Fruit fly (Drosophila melanogaster) whole organism, embryonic: Measurements from ENCODE around the gene SrpRalpha.

Experiments
- ATbp ChIP-seq: fragments of 200-800 bp; sonication (Bioruptor generic); optimal IDR thresholded peaks from 2 replicates; lab custom pipeline; 2017; ENCODE audit warnings: missing biosample characterization, mild to moderate bottlenecking, missing genetic modification characterization, missing genetic modification reagents
- Bdp1 ChIP-seq: fragments of 200-800 bp; sonication (Bioruptor generic); optimal IDR thresholded peaks from 3 replicates; lab custom pipeline; 2016; ENCODE audit warnings: missing biosample characterization, missing genetic modification characterization
- CG10267 ChIP-seq: fragments of 200-800 bp; sonication (Bioruptor generic); optimal IDR thresholded peaks from 2 replicates; lab custom pipeline; 2018; ENCODE audit warnings: missing biosample characterization, mild to moderate bottlenecking, missing genetic modification characterization, moderate library complexity
- CG10321 ChIP-seq: fragments of 200-800 bp; sonication (Bioruptor generic); IDR thresholded peaks from 2 replicates; pipeline ENCODE4 v1.3.6; 2022; ENCODE audit warnings: missing biosample characterization, missing genetic modification characterization
- CG11093 ChIP-seq: fragments of 200-800 bp; sonication (Bioruptor generic); IDR thresholded peaks from 3 replicates; pipeline ENCODE4 v1.3.6; 2022; ENCODE audit warnings: missing biosample characterization, missing genetic modification characterization
- CG12219 ChIP-seq: fragments of 200-800 bp; sonication (Bioruptor generic); optimal IDR thresholded peaks from 3 replicates; lab custom pipeline; 2018; ENCODE audit warnings: missing biosample characterization, mild to moderate bottlenecking, missing genetic modification characterization
- CG1233 ChIP-seq: fragments of 200-800 bp; sonication (Bioruptor generic); optimal IDR thresholded peaks from 4 replicates; lab custom pipeline; 2018; ENCODE audit warnings: missing biosample characterization, mild to moderate bottlenecking, missing genetic modification characterization
- CG13424 ChIP-seq: fragments of 200-800 bp; sonication (Bioruptor generic); optimal IDR thresholded peaks from 2 replicates; lab custom pipeline; 2019; ENCODE audit warnings: missing biosample characterization, mild to moderate bottlenecking, missing genetic modification characterization, moderate library complexity
- CG15514 ChIP-seq: fragments of 200-800 bp; sonication (Bioruptor generic); optimal IDR thresholded peaks from 3 replicates; lab custom pipeline; 2017; ENCODE audit warnings: missing biosample characterization, missing genetic modification characterization, mild to moderate bottlenecking, moderate library complexity, missing genetic modification reagents
- CG18011 ChIP-seq: fragments of 200-800 bp; sonication (Bioruptor generic); optimal IDR thresholded peaks from 2 replicates; lab custom pipeline; 2017; ENCODE audit warnings: missing biosample characterization, missing genetic modification characterization, mild to moderate bottlenecking, moderate library complexity, missing genotype
- CG18619 ChIP-seq: fragments of 200-800 bp; sonication (Bioruptor generic); optimal IDR thresholded peaks from 3 replicates; lab custom pipeline; 2017; ENCODE audit warnings: missing biosample characterization, mild to moderate bottlenecking, missing genetic modification characterization
- CG31224 ChIP-seq: fragments of 200-800 bp; sonication (Bioruptor generic); IDR thresholded peaks from 2 replicates; pipeline ENCODE4 v1.3.6; 2022; ENCODE audit warnings: missing biosample characterization, missing genetic modification characterization
- CG31365 ChIP-seq: fragments of 200-800 bp; sonication (Bioruptor generic); optimal IDR thresholded peaks from 2 replicates; lab custom pipeline; 2018; ENCODE audit warnings: missing biosample characterization, mild to moderate bottlenecking, missing genetic modification characterization
- CG32532 ChIP-seq: fragments of 200-800 bp; sonication (Bioruptor generic); IDR thresholded peaks from 2 replicates; pipeline ENCODE4 v1.3.6; 2022; ENCODE audit warnings: missing biosample characterization, missing genetic modification characterization
- CG33557 ChIP-seq: fragments of 200-800 bp; sonication (Bioruptor generic); optimal IDR thresholded peaks from 2 replicates; lab custom pipeline; 2019; ENCODE audit warnings: missing biosample characterization, mild to moderate bottlenecking, missing genetic modification characterization, moderate library complexity
- CG34422 ChIP-seq: fragments of 200-800 bp; sonication (Bioruptor generic); IDR thresholded peaks from 3 replicates; pipeline ENCODE4 v1.3.6; 2022; ENCODE audit warnings: missing biosample characterization, missing genetic modification characterization
- CG4707 ChIP-seq: fragments of 200-800 bp; sonication (Bioruptor generic); optimal IDR thresholded peaks from 2 replicates; lab custom pipeline; 2018; ENCODE audit warnings: missing biosample characterization, mild to moderate bottlenecking, missing genetic modification characterization, moderate library complexity
- CG4820 ChIP-seq: fragments of 200-800 bp; sonication (Bioruptor generic); optimal IDR thresholded peaks from 3 replicates; lab custom pipeline; 2016; ENCODE audit warnings: missing biosample characterization, missing genetic modification characterization
- CG5953 ChIP-seq: fragments of 200-800 bp; sonication (Bioruptor generic); IDR thresholded peaks from 2 replicates; pipeline ENCODE4 v1.3.6; 2022; ENCODE audit warnings: missing biosample characterization, missing genetic modification characterization
- CG6683 ChIP-seq: fragments of 200-800 bp; sonication (Bioruptor generic); optimal IDR thresholded peaks from 2 replicates; lab custom pipeline; 2017; ENCODE audit warnings: missing biosample characterization, mild to moderate bottlenecking, missing genetic modification characterization, missing genetic modification reagents
- CG6791 ChIP-seq: fragments of 200-800 bp; sonication (Bioruptor generic); IDR thresholded peaks from 3 replicates; pipeline ENCODE4 v1.3.6; 2022; ENCODE audit warnings: missing biosample characterization, missing genetic modification characterization; ENCODE audit not compliant: partially characterized antibody
- CG8924 ChIP-seq: fragments of 200-800 bp; optimal IDR thresholded peaks from 3 replicates; lab custom pipeline; 2019; ENCODE audit warnings: missing biosample characterization, mild to moderate bottlenecking, missing genetic modification characterization, moderate library complexity
- CG9932 ChIP-seq: fragments of 200-800 bp; sonication (Bioruptor generic); IDR thresholded peaks from 2 replicates; pipeline ENCODE4 v1.3.6; 2022; ENCODE audit warnings: missing biosample characterization, missing genetic modification characterization
- Chrac-16 ChIP-seq: fragments of 200-800 bp; sonication (Bioruptor generic); optimal IDR thresholded peaks from 3 replicates; lab custom pipeline; 2016; ENCODE audit warnings: missing biosample characterization, missing genetic modification characterization
- D ChIP-seq, 2 experiments: fragments of 200-800 bp in 1 of 2; fragments of >200 bp in 1 of 2; sonication (Bioruptor generic) in 1 of 2; optimal IDR thresholded peaks; 2 replicates in 1 of 2; 3 replicates in 1 of 2; lab custom pipeline; 2017; ENCODE audit warnings: mild to moderate bottlenecking in 1 of 2, missing biosample characterization in 1 of 2, missing genetic modification characterization in 1 of 2, missing genetic modification reagents in 1 of 2
- Doc3 ChIP-seq: fragments of 200-800 bp; sonication (Bioruptor generic); IDR thresholded peaks from 3 replicates; pipeline ENCODE4 v1.3.6; 2022; ENCODE audit warnings: missing biosample characterization, missing genetic modification characterization; ENCODE audit not compliant: partially characterized antibody
- Hr78 ChIP-seq, 2 experiments: fragments of 200-800 bp in 1 of 2; fragments of >200 bp in 1 of 2; sonication (Bioruptor generic) in 1 of 2; optimal IDR thresholded peaks; 2 replicates each; lab custom pipeline; 2017 to 2019; ENCODE audit warnings: missing biosample characterization in 2 of 2, missing genetic modification characterization in 2 of 2, mild to moderate bottlenecking in 1 of 2, moderate library complexity in 1 of 2
- Lhr ChIP-seq: fragments of 200-800 bp; sonication (Bioruptor generic); optimal IDR thresholded peaks from 3 replicates; lab custom pipeline; 2017; ENCODE audit warnings: mild to moderate bottlenecking, missing biosample characterization, missing genetic modification reagents, missing genetic modification characterization
- Lpt ChIP-seq: fragments of >200 bp; optimal IDR thresholded peaks from 2 replicates; lab custom pipeline; 2018; ENCODE audit warnings: missing biosample characterization, missing genetic modification characterization
- MBD-R2 ChIP-seq: fragments of 200-800 bp; sonication (Bioruptor generic); IDR thresholded peaks from 2 replicates; pipeline ENCODE4 v1.3.6; 2022; ENCODE audit warnings: missing biosample characterization, missing genetic modification characterization
- Sin3A ChIP-seq: fragments of >200 bp; optimal IDR thresholded peaks from 2 replicates; lab custom pipeline; 2018
- ab ChIP-seq: fragments of 200-800 bp; sonication (Bioruptor generic); optimal IDR thresholded peaks from 2 replicates; lab custom pipeline; 2016; ENCODE audit warnings: missing biosample characterization, missing genetic modification characterization
- dmrt99B ChIP-seq: fragments of 200-800 bp; sonication (Bioruptor generic); optimal IDR thresholded peaks from 2 replicates; lab custom pipeline; 2018; ENCODE audit warnings: missing biosample characterization, mild to moderate bottlenecking, missing genetic modification characterization, moderate library complexity
- dysf ChIP-seq: fragments of 200-800 bp; sonication (Bioruptor generic); IDR thresholded peaks from 3 replicates; pipeline ENCODE4 v1.3.6; 2022; ENCODE audit warnings: missing biosample characterization, missing genetic modification characterization
- emc ChIP-seq: fragments of 200-800 bp; sonication (Bioruptor generic); optimal IDR thresholded peaks from 2 replicates; lab custom pipeline; 2016; ENCODE audit warnings: missing biosample characterization, missing genetic modification characterization
- eyg ChIP-seq: fragments of 200-800 bp; sonication (Bioruptor generic); optimal IDR thresholded peaks from 3 replicates; lab custom pipeline; 2016; ENCODE audit warnings: missing biosample characterization, missing genetic modification characterization
- gro ChIP-seq: fragments of 200-800 bp; sonication (Bioruptor generic); optimal IDR thresholded peaks from 2 replicates; lab custom pipeline; 2016; ENCODE audit warnings: missing biosample characterization, missing genetic modification characterization
- gt ChIP-seq: fragments of 200-800 bp; sonication (Bioruptor generic); IDR thresholded peaks from 2 replicates; pipeline ENCODE4 v1.3.6; 2022; ENCODE audit warnings: missing biosample characterization, missing genetic modification characterization
- her ChIP-seq: fragments of 200-800 bp; sonication (Bioruptor generic); optimal IDR thresholded peaks from 2 replicates; lab custom pipeline; 2016; ENCODE audit warnings: missing biosample characterization, missing genetic modification characterization
- hth ChIP-seq: fragments of >200 bp; optimal IDR thresholded peaks from 2 replicates; lab custom pipeline; 2017; ENCODE audit warnings: inconsistent platforms
- knrl ChIP-seq: fragments of 200-800 bp; sonication (Bioruptor generic); IDR thresholded peaks from 3 replicates; pipeline ENCODE4 v1.3.6; 2022; ENCODE audit warnings: missing biosample characterization, missing genetic modification characterization; ENCODE audit not compliant: partially characterized antibody
- peb ChIP-seq: fragments of 200-800 bp; sonication (Bioruptor generic); IDR thresholded peaks from 2 replicates; pipeline ENCODE4 v1.3.6; 2022; ENCODE audit warnings: missing biosample characterization, missing genetic modification characterization
- pros ChIP-seq: fragments of 200-800 bp; sonication (Bioruptor generic); optimal IDR thresholded peaks from 3 replicates; lab custom pipeline; 2019; ENCODE audit warnings: missing biosample characterization, mild to moderate bottlenecking, missing genetic modification characterization, moderate library complexity
- rib ChIP-seq: fragments of 200-800 bp; sonication (Bioruptor generic); IDR thresholded peaks from 2 replicates; pipeline ENCODE4 v1.3.6; 2022; ENCODE audit warnings: missing biosample characterization, missing genetic modification characterization
- row ChIP-seq: fragments of 200-800 bp; sonication (Bioruptor generic); IDR thresholded peaks from 3 replicates; pipeline ENCODE4 v1.3.6; 2022; ENCODE audit warnings: missing biosample characterization, missing genetic modification characterization
- sisA ChIP-seq: fragments of 200-800 bp; sonication (Bioruptor generic); IDR thresholded peaks from 2 replicates; pipeline ENCODE4 v1.3.6; 2022; ENCODE audit warnings: missing biosample characterization, missing genetic modification characterization
- ssp ChIP-seq: fragments of 200-800 bp; sonication (Bioruptor generic); IDR thresholded peaks from 2 replicates; pipeline ENCODE4 v1.3.6; 2022; ENCODE audit warnings: missing biosample characterization, missing genetic modification characterization
- stwl ChIP-seq: fragments of 200-800 bp; sonication (Bioruptor generic); optimal IDR thresholded peaks from 3 replicates; lab custom pipeline; 2018; ENCODE audit warnings: missing biosample characterization, mild to moderate bottlenecking, missing genetic modification characterization, moderate library complexity
- vfl ChIP-seq: fragments of 200-800 bp; sonication (Bioruptor generic); optimal IDR thresholded peaks from 2 replicates; lab custom pipeline; 2016; ENCODE audit warnings: missing biosample characterization, missing genetic modification characterization
- zen2 ChIP-seq: fragments of 200-800 bp; sonication (Bioruptor generic); IDR thresholded peaks from 3 replicates; pipeline ENCODE4 v1.3.6; 2022; ENCODE audit warnings: missing biosample characterization, missing genetic modification characterization; ENCODE audit not compliant: partially characterized antibody

The SrpRalpha gene

DNA sequence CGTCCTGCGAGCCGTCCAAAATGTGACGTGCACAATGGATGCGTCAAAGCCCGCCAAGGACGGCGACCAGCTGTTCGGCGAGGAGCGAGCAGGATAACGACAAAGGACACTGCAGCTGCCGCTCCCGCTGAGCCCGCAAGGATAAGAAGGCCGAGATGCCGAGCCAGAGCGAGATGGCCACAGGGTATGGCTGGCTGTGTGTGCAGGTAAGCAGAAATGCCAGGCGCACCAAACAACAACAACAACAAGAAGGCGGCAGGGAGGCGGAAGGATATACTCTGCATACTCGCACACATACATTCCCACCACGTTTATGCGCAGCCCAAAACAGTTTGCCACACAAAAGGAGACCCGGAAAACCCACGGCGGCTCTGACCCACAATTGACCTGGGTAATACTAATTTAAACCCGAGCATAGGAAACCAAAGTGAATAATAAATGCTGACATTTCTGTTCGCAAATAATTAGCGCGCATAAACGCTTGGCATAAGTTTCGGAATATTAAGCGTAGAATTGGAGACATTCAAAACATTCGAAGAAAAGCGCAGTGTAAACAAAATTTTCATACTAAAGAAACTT is 17.8 kb upstream of the SrpRalpha start (continued):
- TF ChIP-seq MBD-R2 (no peak), gro (GFP tag; lab: Kevin White, UChicago) (peak; percentile 4), her (no peak), Sin3A (lab: Kevin White, UChicago) (no peak), CG6683 (GFP tag; lab: Kevin White, UChicago) (no peak), D (optimal IDR thresholded peaks at IDR 0.05; lab: Kevin White, UChicago) (no peak), D (GFP tag; optimal IDR thresholded peaks at IDR 0.05; lab: Kevin White, UChicago) (no peak), Doc3 (GFP tag; lab: Robert Waterston, UW) (no peak), hth (no peak), CG18619 (GFP tag; lab: Kevin White, UChicago) (no peak), Lpt (GFP tag; lab: Kevin White, UChicago) (no peak), sisA (GFP tag; lab: Robert Waterston, UW) (0 out of 2 replicates have a peak, but pooled peaks have one; percentile 32), pros (GFP tag; lab: Kevin White, UChicago) (peak; percentile 71), CG34422 (GFP tag; lab: Robert Waterston, UW) (no peak), CG10321 (peak; percentile 56; the same call in 1 of the 2 replicates), CG10267 (tag; lab: Kevin White, UChicago) (peak; percentile 22), eyg (GFP tag; lab: Kevin White, UChicago) (no peak), CG32532 (GFP tag; lab: Robert Waterston, UW) (no peak), row (GFP tag; lab: Robert Waterston, UW) (peak; percentile 64), CG12219 (GFP tag; lab: Kevin White, UChicago) (no peak), Lhr (GFP tag; lab: Kevin White, UChicago) (no peak), vfl (GFP tag; lab: Kevin White, UChicago) (no peak), Bdp1 (no peak), CG9932 (0 out of 2 replicates have a peak, but pooled peaks have one; percentile 20), knrl (GFP tag; lab: Robert Waterston, UW) (no peak), CG13424 (tag; lab: Kevin White, UChicago) (peak; percentile 36), CG4820 (peak; percentile 96), CG4707 (no peak), zen2 (GFP tag; lab: Robert Waterston, UW) (no peak), CG31365 (tag; lab: Kevin White, UChicago) (no peak), dysf (GFP tag; lab: Robert Waterston, UW) (peak; percentile 47; the same call in 1 of the 3 replicates), CG5953 (GFP tag; lab: Robert Waterston, UW) (no peak), ssp (GFP tag; lab: Robert Waterston, UW) (no peak), Chrac-16 (GFP tag; lab: Kevin White, UChicago) (no peak), rib (GFP tag; lab: Robert Waterston, UW) (no peak), CG8924 (peak; percentile 10), CG18011 (GFP tag; lab: Kevin White, UChicago) (no peak), Hr78 (GFP tag; optimal IDR thresholded peaks at IDR 0.05; lab: Kevin White, UChicago) (no peak), CG1233 (GFP tag; lab: Kevin White, UChicago) (peak; percentile 25), ab (no peak), CG6791 (GFP tag; lab: Robert Waterston, UW) (no peak), emc (GFP tag; lab: Kevin White, UChicago) (no peak), peb (no peak), ATbp (GFP tag; lab: Kevin White, UChicago) (no peak), stwl (no peak), CG33557 (GFP tag; lab: Kevin White, UChicago) (no peak), dmrt99B (no peak), CG11093 (GFP tag; lab: Robert Waterston, UW) (no peak), CG31224 (GFP tag; lab: Robert Waterston, UW) (no peak), CG15514 (no peak), gt (GFP tag; lab: Robert Waterston, UW) (no peak)
